Worm (Caenorhabditis elegans) whole organism, young adult: Measurements from ENCODE around the gene Y54G2A.11.

Source experiments
- F49E8.2 ChIP-seq: sonication (generic microtip); optimal IDR thresholded peaks from 3 replicates; lab custom pipeline; 2017; ENCODE audit warnings: missing genetic modification characterization, mild to moderate bottlenecking, missing compliant biosample characterization, antibody characterized with exemption, moderate library complexity; ENCODE audit not compliant: insufficient read depth
- F57A8.1 ChIP-seq: fragments of 200-800 bp; sonication (Bioruptor generic); optimal IDR thresholded peaks from 2 replicates; lab custom pipeline; 2018; ENCODE audit warnings: mild to moderate bottlenecking, missing genetic modification characterization, moderate library complexity, missing compliant biosample characterization
- T26A5.8 ChIP-seq: sonication (generic microtip); optimal IDR thresholded peaks from 2 replicates; lab custom pipeline; 2016; ENCODE audit warnings: missing genetic modification characterization, missing compliant biosample characterization
- Y67H2A.10 ChIP-seq: fragments of 200-800 bp; sonication (Bioruptor generic); conservative IDR thresholded peaks from 2 replicates; pipeline ENCODE4 v1.3.6; 2022; ENCODE audit warnings: missing genetic modification reagents, missing genetic modification characterization, missing compliant biosample characterization
- akir-1 ChIP-seq: fragments of 200-800 bp; sonication (Bioruptor generic); optimal IDR thresholded peaks from 2 replicates; lab custom pipeline; 2018; ENCODE audit warnings: mild to moderate bottlenecking, missing genetic modification characterization, moderate library complexity, missing compliant biosample characterization
- cebp-2 ChIP-seq: fragments of 200-800 bp; sonication (Bioruptor generic); IDR thresholded peaks from 2 replicates; pipeline ENCODE4 v1.3.6; 2022; ENCODE audit warnings: missing genetic modification characterization, missing compliant biosample characterization
- lin-54 ChIP-seq: fragments of 200-800 bp; sonication (Bioruptor generic); optimal IDR thresholded peaks from 2 replicates; lab custom pipeline; 2018; ENCODE audit warnings: mild to moderate bottlenecking, missing genetic modification characterization, missing compliant biosample characterization
- unc-62 ChIP-seq: fragments of 150-350 bp; optimal IDR thresholded peaks from 2 replicates; lab custom pipeline; 2014; ENCODE audit warnings: missing biosample characterization, missing genetic modification reagents, missing genetic modification characterization

ce11 chrIV:2799389-2799788 is 27.8 kb upstream of the Y54G2A.11 start, which contains the start of gene Y54G2A.10:
- TF ChIP-seq Y67H2A.10 (GFP tag; lab: Robert Waterston, UW) (no peak), lin-54 (GFP tag; lab: Kevin White, UChicago) (no peak), T26A5.8 (tag; lab: Kevin White, UChicago) (no peak), akir-1 (GFP tag; lab: Kevin White, UChicago) (no peak), F49E8.2 (tag; lab: Kevin White, UChicago) (no peak), cebp-2 (GFP tag; lab: Robert Waterston, UW) (no peak), F57A8.1 (GFP tag; lab: Kevin White, UChicago) (no peak), unc-62 (GFP tag; lab: Kevin White, UChicago) (no peak)
